Fruit fly (Drosophila melanogaster) whole organism, wandering third instar larva: ENCODE measurements around the gene Nubp1.

Experiments
- Abd-B ChIP-seq: fragments of >200 bp; optimal IDR thresholded peaks from 2 replicates; lab custom pipeline; 2017; ENCODE audit warnings: missing biosample characterization, missing genetic modification characterization
- CG32264 ChIP-seq: fragments of 200-800 bp; sonication (Bioruptor generic); optimal IDR thresholded peaks from 2 replicates; lab custom pipeline; 2016; ENCODE audit warnings: missing biosample characterization, missing genetic modification characterization
- CG9705 ChIP-seq: fragments of 200-800 bp; sonication (Bioruptor generic); optimal IDR thresholded peaks from 2 replicates; lab custom pipeline; 2018; ENCODE audit warnings: missing biosample characterization, mild to moderate bottlenecking, missing genetic modification characterization
- CrebA ChIP-seq: fragments of 200-800 bp; sonication (Bioruptor generic); optimal IDR thresholded peaks from 2 replicates; lab custom pipeline; 2016; ENCODE audit warnings: missing biosample characterization, mild to moderate bottlenecking, missing genetic modification characterization, borderline replicate concordance
- Dfd ChIP-seq: fragments of >200 bp; optimal IDR thresholded peaks from 2 replicates; lab custom pipeline; 2017; ENCODE audit warnings: missing biosample characterization, missing genetic modification characterization
- Dif ChIP-seq: fragments of 200-275, 200-300 bp; sonication (Bioruptor generic); optimal IDR thresholded peaks from 2 replicates; lab custom pipeline; 2018; ENCODE audit warnings: missing biosample characterization, missing genetic modification characterization; ENCODE audit not compliant: partially characterized antibody
- GATAd ChIP-seq: sonication (Bioruptor generic); optimal IDR thresholded peaks from 2 replicates; lab custom pipeline; 2016; ENCODE audit warnings: missing biosample characterization, missing genetic modification characterization
- Hnf4 ChIP-seq: fragments of 200-800 bp; sonication (Bioruptor generic); optimal IDR thresholded peaks from 2 replicates; lab custom pipeline; 2016; ENCODE audit warnings: missing biosample characterization, mild to moderate bottlenecking, missing genetic modification characterization
- Jra ChIP-seq: sonication (Bioruptor generic); optimal IDR thresholded peaks from 2 replicates; lab custom pipeline; 2016; ENCODE audit warnings: missing biosample characterization, missing genetic modification characterization
- Myc ChIP-seq: fragments of >200 bp; optimal IDR thresholded peaks from 2 replicates; lab custom pipeline; 2017
- N ChIP-seq: fragments of >200 bp; optimal IDR thresholded peaks from 2 replicates; lab custom pipeline; 2018; ENCODE audit warnings: missing biosample characterization, missing external identifiers, missing genetic modification characterization
- Rel ChIP-seq, 2 experiments: fragments of 200-800 bp; sonication (Bioruptor generic) in 1 of 2; optimal IDR thresholded peaks; 2 replicates in 1 of 2; 3 replicates in 1 of 2; lab custom pipeline; 2016 to 2019; ENCODE audit warnings: mild to moderate bottlenecking in 2 of 2, missing biosample characterization in 2 of 2, missing genetic modification characterization in 2 of 2, moderate library complexity in 1 of 2
- Sp1 ChIP-seq: fragments of 200-800 bp; sonication (Bioruptor generic); optimal IDR thresholded peaks from 3 replicates; lab custom pipeline; 2019; ENCODE audit warnings: missing biosample characterization, mild to moderate bottlenecking, missing genetic modification characterization, moderate library complexity
- Vsx2 ChIP-seq: fragments of 200-300, 225-300 bp; sonication (Bioruptor generic); optimal IDR thresholded peaks from 2 replicates; lab custom pipeline; 2018; ENCODE audit warnings: missing biosample characterization, missing genetic modification characterization; ENCODE audit not compliant: partially characterized antibody
- br ChIP-seq: fragments of 200-800 bp; sonication (Bioruptor generic); optimal IDR thresholded peaks from 2 replicates; lab custom pipeline; 2016; ENCODE audit warnings: missing biosample characterization, missing genetic modification characterization
- brk ChIP-seq: fragments of 200-800 bp; sonication (Bioruptor generic); optimal IDR thresholded peaks from 2 replicates; lab custom pipeline; 2016; ENCODE audit warnings: missing biosample characterization, mild to moderate bottlenecking, missing genetic modification characterization
- dsf ChIP-seq: sonication (Bioruptor generic); optimal IDR thresholded peaks from 2 replicates; lab custom pipeline; 2016; ENCODE audit warnings: missing biosample characterization, missing genetic modification characterization, borderline replicate concordance
- ey ChIP-seq: fragments of 200-800 bp; sonication (Bioruptor generic); optimal IDR thresholded peaks from 2 replicates; lab custom pipeline; 2016; ENCODE audit warnings: missing biosample characterization, missing genetic modification characterization
- fru ChIP-seq: fragments of 200-800 bp; sonication (Bioruptor generic); optimal IDR thresholded peaks from 3 replicates; lab custom pipeline; 2016; ENCODE audit warnings: missing biosample characterization, mild to moderate bottlenecking, missing genetic modification characterization
- jim ChIP-seq: fragments of 175-275, 200-325 bp; sonication (Bioruptor generic); optimal IDR thresholded peaks from 2 replicates; lab custom pipeline; 2016; ENCODE audit warnings: missing biosample characterization, mild to moderate bottlenecking, missing genetic modification characterization
- lola ChIP-seq: fragments of >200 bp; optimal IDR thresholded peaks from 2 replicates; lab custom pipeline; 2017; ENCODE audit warnings: missing biosample characterization, missing genetic modification characterization
- psq ChIP-seq: fragments of 200-800 bp; sonication (Bioruptor generic); optimal IDR thresholded peaks from 3 replicates; lab custom pipeline; 2017; ENCODE audit warnings: missing biosample characterization, mild to moderate bottlenecking, missing genetic modification characterization, moderate library complexity
- sv ChIP-seq: fragments of 200-800 bp; sonication (Bioruptor generic); optimal IDR thresholded peaks from 3 replicates; lab custom pipeline; 2016; ENCODE audit warnings: missing biosample characterization, missing genetic modification characterization
- tai ChIP-seq: sonication (Bioruptor generic); optimal IDR thresholded peaks from 2 replicates; lab custom pipeline; 2016; ENCODE audit warnings: missing biosample characterization, missing genetic modification characterization
- woc ChIP-seq: sonication (Bioruptor generic); optimal IDR thresholded peaks from 2 replicates; lab custom pipeline; 2016; ENCODE audit warnings: missing biosample characterization, mild to moderate bottlenecking, missing genetic modification characterization

Gene Nubp1

dm6 chr2L:16764480-16764879 lies 32.1 kb downstream of the Nubp1 start:
- TF ChIP-seq psq (no peak), Dif (no peak), CG9705 (GFP tag; lab: Kevin White, UChicago) (no peak), Dfd (GFP tag; lab: Kevin White, UChicago) (no peak), tai (no peak), sv (GFP tag; lab: Kevin White, UChicago) (no peak), Vsx2 (GFP tag; lab: Kevin White, UChicago) (no peak), ey (no peak), GATAd (no peak), Sp1 (no peak), jim (GFP tag; lab: Kevin White, UChicago) (no peak), fru (no peak), Rel (GFP tag; optimal IDR thresholded peaks at IDR 0.05; lab: Kevin White, UChicago) (no peak), Rel (tag; optimal IDR thresholded peaks at IDR 0.05; lab: Kevin White, UChicago) (no peak), Jra (GFP tag; lab: Kevin White, UChicago) (no peak), CG32264 (GFP tag; lab: Kevin White, UChicago) (no peak), Hnf4 (GFP tag; lab: Kevin White, UChicago) (no peak), CrebA (GFP tag; lab: Kevin White, UChicago) (no peak)

DNA sequence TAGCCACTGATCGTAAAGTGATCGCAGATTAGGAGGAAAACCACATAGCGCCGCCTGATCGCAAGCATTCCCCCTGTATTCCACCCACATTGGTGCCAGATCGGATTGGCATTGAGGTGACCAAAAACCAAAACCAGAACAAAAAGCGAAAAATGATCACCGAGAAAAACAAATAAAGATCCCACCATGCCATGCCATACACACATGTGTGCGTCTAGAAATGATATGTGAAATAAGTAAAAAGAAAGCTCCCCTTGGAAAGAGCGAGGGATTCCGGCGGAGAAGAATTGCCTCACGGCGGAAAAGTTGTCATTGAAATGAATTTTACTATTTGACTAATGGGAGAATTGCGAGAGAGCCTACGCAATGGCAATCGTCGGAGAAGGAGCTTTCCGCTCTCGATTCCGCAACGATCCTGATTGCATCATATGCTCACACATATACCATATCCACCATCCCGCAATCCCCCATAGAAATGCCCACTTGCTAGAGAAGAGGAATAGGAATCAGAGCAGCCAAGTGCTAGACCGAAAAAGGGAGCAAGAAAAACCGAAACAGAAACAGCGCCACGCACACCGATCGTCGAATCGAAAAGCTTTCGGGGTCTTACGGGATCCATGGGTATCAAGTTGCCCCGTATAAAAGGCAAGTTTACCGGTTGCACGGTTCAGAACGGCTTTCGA lies 33.9 kb downstream of the Nubp1 start, which contains the start of gene Mhc:
Gene Mhc, plus strand, starts transcription at position 497 of the 683 bp plus-strand sequence.
- no peak for TF ChIP-seq Myc (lab: Kevin White, UChicago)
- no peak for TF ChIP-seq br (GFP tag; lab: Kevin White, UChicago)
- no peak for TF ChIP-seq fru
- no peak for TF ChIP-seq lola (GFP tag; lab: Kevin White, UChicago)
- no peak for TF ChIP-seq jim (GFP tag; lab: Kevin White, UChicago)
- no peak for TF ChIP-seq brk
- no peak for TF ChIP-seq N (GFP tag; lab: Kevin White, UChicago)
- TF ChIP-seq ey, result no peak
- TF ChIP-seq dsf (GFP tag; lab: Kevin White, UChicago), result no peak
- no peak for TF ChIP-seq woc (GFP tag; lab: Kevin White, UChicago)
- TF ChIP-seq Abd-B (GFP tag; lab: Kevin White, UChicago), result no peak
